Worm (Caenorhabditis elegans): ENCODE results near the gene prx-3.

The prx-3 gene

DNA sequence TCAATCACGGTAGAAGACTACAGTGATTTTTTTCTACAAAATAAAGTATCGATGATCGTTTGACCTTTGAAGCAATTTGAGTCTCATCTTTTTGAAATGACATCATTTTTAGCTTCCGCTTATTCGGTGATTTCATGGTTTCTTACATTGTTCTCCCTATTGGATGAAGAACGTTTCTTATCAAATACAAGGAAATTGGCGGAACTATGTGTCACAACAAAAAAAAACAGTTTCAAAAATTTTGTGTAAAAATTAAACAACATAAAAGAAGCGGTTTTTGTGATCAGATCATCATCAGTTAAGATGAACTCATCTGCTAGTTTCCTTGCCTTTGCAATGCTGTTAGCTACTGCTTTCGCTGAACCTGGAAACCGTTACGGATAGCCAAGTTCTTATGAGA is 25.0 kb downstream of the prx-3 start, which contains the start of gene C45B2.8:
C45B2.8 (plus strand) TSS at position 301 of the 400 bp plus-strand sequence.
- TF ChIP-seq flt-1 (GFP tag; IDR thresholded peaks at IDR 0.05) = no peak
- TF ChIP-seq pes-1 (GFP tag; IDR thresholded peaks at IDR 0.05) = no peak
- no peak for TF ChIP-seq aly-1 (tag; optimal IDR thresholded peaks at IDR 0.05)
- TF ChIP-seq tbx-37 (GFP tag; conservative IDR thresholded peaks at IDR 0.05) = no peak
- no peak for TF ChIP-seq tra-4 (tag; optimal IDR thresholded peaks at IDR 0.05)
- TF ChIP-seq ceh-36 (tag; optimal IDR thresholded peaks at IDR 0.05) = no peak
- TF ChIP-seq ceh-13 (GFP tag; optimal IDR thresholded peaks at IDR 0.05) = no peak
- TF ChIP-seq hnd-1 (tag; optimal IDR thresholded peaks at IDR 0.05) = no peak
- no peak for TF ChIP-seq scrt-1 (GFP tag; IDR thresholded peaks at IDR 0.05)
- no peak for TF ChIP-seq F13C5.2 (tag; optimal IDR thresholded peaks at IDR 0.05)
- no peak for TF ChIP-seq ama-1 (optimal IDR thresholded peaks at IDR 0.05)
- TF ChIP-seq tbx-11 (GFP tag; IDR thresholded peaks at IDR 0.05) = no peak
- no peak for TF ChIP-seq hmg-4 (GFP tag; optimal IDR thresholded peaks at IDR 0.05)
- no peak for TF ChIP-seq sea-1 (GFP tag; conservative IDR thresholded peaks at IDR 0.05)
- TF ChIP-seq B0310.2 (tag; optimal IDR thresholded peaks at IDR 0.05) = no peak
- TF ChIP-seq hmbx-1 (tag; optimal IDR thresholded peaks at IDR 0.05) = no peak
- TF ChIP-seq ets-7 (tag; optimal IDR thresholded peaks at IDR 0.05) = no peak

DNA sequence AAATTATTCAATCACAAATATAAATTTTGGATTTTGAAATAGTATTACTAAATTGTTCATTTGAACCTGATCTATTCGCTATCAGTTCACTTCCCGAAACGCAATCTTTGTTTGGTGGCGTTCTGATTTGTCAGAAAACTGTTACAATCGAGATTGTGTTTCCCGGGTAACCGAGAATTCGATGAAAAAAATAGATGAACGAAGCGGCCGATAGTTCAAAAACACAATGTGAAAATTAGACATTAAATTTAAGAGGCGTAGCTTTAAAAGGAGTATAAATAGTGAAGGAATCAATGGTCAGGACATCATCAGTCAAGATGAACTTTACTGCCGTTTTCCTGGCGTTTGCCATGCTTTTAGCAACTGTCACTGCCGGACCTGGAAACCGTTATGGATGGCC is 26.9 kb downstream of the prx-3 start, which contains the start of gene C45B2.1:
C45B2.1 (plus strand) TSS at position 301 of the 400 bp plus-strand sequence.
- TF ChIP-seq hmg-4 (GFP tag; optimal IDR thresholded peaks at IDR 0.05) (no peak), scrt-1 (GFP tag; IDR thresholded peaks at IDR 0.05) (no peak), tbx-37 (GFP tag; conservative IDR thresholded peaks at IDR 0.05) (no peak), hmbx-1 (tag; optimal IDR thresholded peaks at IDR 0.05) (no peak), ama-1 (optimal IDR thresholded peaks at IDR 0.05) (no peak), ceh-13 (GFP tag; optimal IDR thresholded peaks at IDR 0.05) (no peak), tra-4 (tag; optimal IDR thresholded peaks at IDR 0.05) (no peak), B0310.2 (tag; optimal IDR thresholded peaks at IDR 0.05) (no peak), ets-7 (tag; optimal IDR thresholded peaks at IDR 0.05) (no peak), hnd-1 (tag; optimal IDR thresholded peaks at IDR 0.05) (no peak), pes-1 (GFP tag; IDR thresholded peaks at IDR 0.05) (no peak), tbx-11 (GFP tag; IDR thresholded peaks at IDR 0.05) (no peak), F13C5.2 (tag; optimal IDR thresholded peaks at IDR 0.05) (no peak)

DNA sequence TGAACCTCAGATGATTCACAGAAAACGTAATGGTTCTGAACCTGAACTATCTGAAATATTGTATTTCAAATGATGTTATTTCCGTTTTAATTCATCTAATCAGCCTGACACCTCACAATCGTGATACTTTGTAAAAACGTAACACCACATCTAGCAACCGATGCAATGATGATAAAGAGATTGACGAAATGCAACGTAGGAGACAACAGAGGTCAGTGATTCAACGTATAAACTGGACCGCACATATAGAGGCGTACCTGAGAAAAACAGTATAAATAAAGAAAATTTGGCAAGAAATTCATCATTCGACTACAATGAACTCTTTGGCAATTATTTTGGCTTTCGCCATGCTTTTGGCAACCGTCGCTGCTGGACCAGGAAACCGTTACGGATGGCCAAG is 28.3 kb downstream of the prx-3 start, which contains the start of gene C45B2.2:
C45B2.2 (plus strand) TSS at position 301 of the 400 bp plus-strand sequence.
- TF ChIP-seq aly-1 (tag; optimal IDR thresholded peaks at IDR 0.05) (no peak), sea-1 (GFP tag; conservative IDR thresholded peaks at IDR 0.05) (no peak), ets-7 (tag; optimal IDR thresholded peaks at IDR 0.05) (no peak), scrt-1 (GFP tag; IDR thresholded peaks at IDR 0.05) (no peak), hmbx-1 (tag; optimal IDR thresholded peaks at IDR 0.05) (no peak), flt-1 (GFP tag; IDR thresholded peaks at IDR 0.05) (no peak), hmg-4 (GFP tag; optimal IDR thresholded peaks at IDR 0.05) (no peak), pes-1 (GFP tag; IDR thresholded peaks at IDR 0.05) (no peak), ama-1 (optimal IDR thresholded peaks at IDR 0.05) (no peak), hnd-1 (tag; optimal IDR thresholded peaks at IDR 0.05) (no peak), tbx-11 (GFP tag; IDR thresholded peaks at IDR 0.05) (no peak), tra-4 (tag; optimal IDR thresholded peaks at IDR 0.05) (no peak), B0310.2 (tag; optimal IDR thresholded peaks at IDR 0.05) (no peak), tbx-37 (GFP tag; conservative IDR thresholded peaks at IDR 0.05) (no peak), F13C5.2 (tag; optimal IDR thresholded peaks at IDR 0.05) (no peak), ceh-13 (GFP tag; optimal IDR thresholded peaks at IDR 0.05) (no peak), ceh-36 (tag; optimal IDR thresholded peaks at IDR 0.05) (no peak)

DNA sequence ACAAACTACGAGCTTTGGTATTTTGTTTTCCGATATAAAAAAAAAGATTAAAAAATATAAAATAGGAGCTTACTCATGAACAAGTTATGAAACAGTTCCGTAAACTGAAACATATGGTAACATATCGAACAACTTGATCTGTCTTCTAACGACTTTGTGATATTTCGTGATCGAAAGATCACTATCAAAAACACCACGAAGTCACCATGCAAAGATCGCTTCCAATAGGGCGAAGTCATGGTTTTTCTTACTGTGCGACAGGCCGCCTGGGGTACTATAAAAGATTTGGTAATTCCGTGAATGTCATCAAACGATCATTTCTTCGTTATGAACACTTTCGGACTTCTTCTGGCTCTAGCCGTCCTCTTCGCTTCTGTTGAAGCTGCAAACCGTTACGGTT is 30.1 kb downstream of the prx-3 start, which contains the start of gene C45B2.3:
C45B2.3 (plus strand) TSS at position 301 of the 400 bp plus-strand sequence.
- TF ChIP-seq flt-1 (GFP tag; IDR thresholded peaks at IDR 0.05) (no peak), tbx-37 (GFP tag; conservative IDR thresholded peaks at IDR 0.05) (no peak), tbx-11 (GFP tag; IDR thresholded peaks at IDR 0.05) (no peak), hmg-4 (GFP tag; optimal IDR thresholded peaks at IDR 0.05) (no peak), scrt-1 (GFP tag; IDR thresholded peaks at IDR 0.05) (no peak), aly-1 (tag; optimal IDR thresholded peaks at IDR 0.05) (no peak), hmbx-1 (tag; optimal IDR thresholded peaks at IDR 0.05) (no peak)

DNA sequence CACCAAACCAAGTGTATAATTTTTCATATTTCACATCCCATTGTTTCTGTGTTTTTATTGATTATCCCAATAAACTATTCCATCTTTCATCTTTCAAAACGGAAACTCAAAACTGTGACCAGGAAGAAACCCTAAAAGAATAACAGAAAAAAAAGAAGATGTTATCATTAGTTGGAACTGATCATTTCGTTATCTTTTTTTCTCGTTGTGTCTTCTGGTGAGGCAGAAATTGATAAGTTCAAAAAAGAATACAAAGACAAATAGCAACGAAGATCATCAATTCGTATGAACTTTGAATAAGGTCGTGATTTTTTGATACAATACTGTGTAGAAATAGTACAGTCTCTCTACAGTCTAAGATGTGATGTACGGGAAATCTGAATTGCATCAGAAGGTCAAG is 30.9 kb downstream of the prx-3 start:
- no peak for TF ChIP-seq ceh-13 (GFP tag; optimal IDR thresholded peaks at IDR 0.05)
- TF ChIP-seq sea-1 (GFP tag; conservative IDR thresholded peaks at IDR 0.05) = no peak
- TF ChIP-seq hmbx-1 (tag; optimal IDR thresholded peaks at IDR 0.05) = no peak
- no peak for TF ChIP-seq F13C5.2 (tag; optimal IDR thresholded peaks at IDR 0.05)
- no peak for TF ChIP-seq aly-1 (tag; optimal IDR thresholded peaks at IDR 0.05)
- no peak for TF ChIP-seq scrt-1 (GFP tag; IDR thresholded peaks at IDR 0.05)
- TF ChIP-seq tbx-37 (GFP tag; conservative IDR thresholded peaks at IDR 0.05) = no peak
- no peak for TF ChIP-seq B0310.2 (tag; optimal IDR thresholded peaks at IDR 0.05)
- TF ChIP-seq tra-4 (tag; optimal IDR thresholded peaks at IDR 0.05) = no peak

DNA sequence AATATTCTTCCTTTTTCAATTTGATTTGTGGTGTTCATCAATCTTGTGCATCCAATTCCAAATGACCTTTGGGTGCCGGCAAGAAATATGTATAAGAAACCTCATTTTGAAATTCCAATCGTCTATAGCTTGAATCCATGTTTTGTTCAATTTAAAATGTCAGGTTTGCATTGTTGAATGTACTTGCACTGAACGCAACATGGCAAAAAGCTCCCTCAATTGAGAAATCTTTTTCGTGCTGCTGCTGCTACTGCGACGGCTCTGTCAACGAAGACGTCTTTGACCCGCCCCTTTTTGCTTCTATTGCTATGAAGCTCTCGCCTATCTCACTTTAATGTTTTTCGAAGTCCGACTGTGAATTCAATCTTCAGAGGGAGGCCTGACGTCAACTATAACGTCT is 37.5 kb downstream of the prx-3 start, which contains the start of gene lgc-58:
lgc-58 (plus strand) TSS at position 301 of the 400 bp plus-strand sequence.
- TF ChIP-seq hnd-1 (tag; optimal IDR thresholded peaks at IDR 0.05) (no peak), ceh-36 (tag; optimal IDR thresholded peaks at IDR 0.05) (no peak), ama-1 (optimal IDR thresholded peaks at IDR 0.05) (no peak), pes-1 (GFP tag; IDR thresholded peaks at IDR 0.05) (no peak), B0310.2 (tag; optimal IDR thresholded peaks at IDR 0.05) (no peak), tbx-11 (GFP tag; IDR thresholded peaks at IDR 0.05) (no peak), ets-7 (tag; optimal IDR thresholded peaks at IDR 0.05) (no peak), ceh-13 (GFP tag; optimal IDR thresholded peaks at IDR 0.05) (no peak), tra-4 (tag; optimal IDR thresholded peaks at IDR 0.05) (no peak)

DNA sequence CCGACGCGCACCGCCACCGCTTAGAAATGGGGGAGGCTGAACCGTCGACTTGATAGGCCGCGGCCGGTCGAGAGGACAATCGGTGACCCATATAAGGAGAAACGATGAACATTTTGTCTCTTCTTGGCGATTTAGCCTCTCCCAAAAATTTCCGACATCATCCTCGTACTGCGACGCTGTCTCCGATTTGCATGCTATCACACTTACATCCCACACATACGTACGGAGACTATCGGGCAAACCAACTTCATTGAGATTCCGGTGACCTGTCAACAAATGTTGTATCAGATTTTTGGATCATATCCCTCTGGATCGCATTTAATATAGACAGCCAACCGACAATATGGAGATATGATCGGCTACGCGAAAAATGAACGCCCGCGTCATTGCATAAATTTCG is 46.1 kb downstream of the prx-3 start:
- TF ChIP-seq ets-7 (tag; optimal IDR thresholded peaks at IDR 0.05) = no peak
- no peak for TF ChIP-seq ama-1 (optimal IDR thresholded peaks at IDR 0.05)
- TF ChIP-seq hnd-1 (tag; optimal IDR thresholded peaks at IDR 0.05) = no peak
- no peak for TF ChIP-seq ceh-13 (GFP tag; optimal IDR thresholded peaks at IDR 0.05)
- no peak for TF ChIP-seq ceh-36 (tag; optimal IDR thresholded peaks at IDR 0.05)
- TF ChIP-seq sea-1 (GFP tag; conservative IDR thresholded peaks at IDR 0.05) = no peak

Measured in whole organism, early embryonic.